2 fruit fly cellular contexts compared by ENCODE assay signal in the genomic region with DNA sequence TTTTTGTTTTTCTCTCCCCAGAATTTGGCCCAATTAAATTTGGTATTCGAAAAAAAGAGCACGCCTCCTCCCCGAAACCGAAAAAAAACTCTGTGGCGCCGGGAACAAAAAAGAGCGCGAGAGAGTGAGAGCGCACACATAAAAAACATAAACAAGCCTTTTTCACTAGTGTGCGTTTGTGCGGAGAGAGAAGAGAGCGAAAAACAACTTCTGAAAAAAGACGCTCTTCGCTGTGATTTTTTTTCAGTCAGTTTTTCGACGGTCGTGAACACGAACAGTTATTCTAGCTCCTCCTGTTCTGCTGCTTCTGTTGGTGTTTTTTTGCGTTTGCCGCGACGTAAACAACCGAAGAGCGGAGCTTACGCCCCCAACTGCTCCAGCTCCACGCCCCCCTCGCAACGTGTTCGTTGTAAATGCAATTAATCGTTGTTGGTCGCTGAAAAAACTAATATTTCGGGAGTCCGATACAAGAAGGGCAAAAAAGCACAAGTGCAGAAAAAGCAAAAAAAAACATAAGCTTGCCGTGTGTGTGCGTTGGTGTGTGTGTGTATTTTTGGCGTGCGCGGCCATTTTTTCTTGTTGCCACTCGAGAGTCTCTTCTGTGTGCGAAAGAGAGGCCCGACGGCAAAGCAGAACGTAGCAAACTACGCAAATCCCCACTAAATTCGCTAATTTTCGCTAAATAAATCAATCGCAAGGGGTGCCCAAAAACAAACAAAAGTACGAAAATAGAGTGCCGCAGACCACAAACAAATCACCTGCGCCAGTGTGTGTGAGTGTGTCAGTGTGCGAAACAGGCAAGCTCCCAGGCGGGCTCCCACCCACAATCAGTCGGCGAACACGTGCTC.
TF ChIP-seq lines count a peak whose summit lies in the region.

Gene sqz (plus strand): TSS at position 240 of the 848 bp plus-strand sequence.

TF ChIP-seq in whole organism, embryonic, 481 proteins besides CTCF, POLR2A, EP300 and RAD21 (continued from another document and continues in another):
- TF ChIP-seq CG9727 (GFP tag; optimal IDR thresholded peaks at IDR 0.05; lab: Kevin White, UChicago) (no peak), zfh2 (GFP tag; optimal IDR thresholded peaks at IDR 0.05; lab: Kevin White, UChicago) (no peak), CG10366 (GFP tag; IDR thresholded peaks at IDR 0.05; lab: Robert Waterston, UW) (no peak), abd-A (tag; optimal IDR thresholded peaks at IDR 0.05; lab: Kevin White, UChicago) (peak; percentile 68), CG11695 (GFP tag; IDR thresholded peaks at IDR 0.05; lab: Robert Waterston, UW) (0 out of 3 replicates have a peak, but pooled peaks have one; percentile 13), CG10147 (GFP tag; optimal IDR thresholded peaks at IDR 0.05; lab: Kevin White, UChicago) (no peak), Sin3A (optimal IDR thresholded peaks at IDR 0.05; lab: Kevin White, UChicago) (no peak), NFAT (GFP tag; IDR thresholded peaks at IDR 0.05; lab: Robert Waterston, UW) (no peak), zf30C (GFP tag; optimal IDR thresholded peaks at IDR 0.05; lab: Kevin White, UChicago) (no peak), Meics (GFP tag; optimal IDR thresholded peaks at IDR 0.05; lab: Kevin White, UChicago) (no peak), Xrp1 (GFP tag; IDR thresholded peaks at IDR 0.05; lab: Robert Waterston, UW) (no peak), CG4820 (GFP tag; optimal IDR thresholded peaks at IDR 0.05; lab: Kevin White, UChicago) (no peak), sc (optimal IDR thresholded peaks at IDR 0.05; lab: Kevin White, UChicago) (no peak), sc (GFP tag; optimal IDR thresholded peaks at IDR 0.05; lab: Kevin White, UChicago) (no peak), CG6854 (GFP tag; optimal IDR thresholded peaks at IDR 0.05; lab: Kevin White, UChicago) (peak; percentile 61), Aef1 (GFP tag; IDR thresholded peaks at IDR 0.05; lab: Robert Waterston, UW) (no peak), phol (tag; optimal IDR thresholded peaks at IDR 0.05; lab: Kevin White, UChicago) (no peak), CG2120 (GFP tag; optimal IDR thresholded peaks at IDR 0.05; lab: Kevin White, UChicago) (no peak), Lpt (GFP tag; optimal IDR thresholded peaks at IDR 0.05; lab: Kevin White, UChicago) (no peak), Gsc (GFP tag; IDR thresholded peaks at IDR 0.05; lab: Robert Waterston, UW) (no peak), tin (GFP tag; optimal IDR thresholded peaks at IDR 0.05; lab: Kevin White, UChicago) (no peak), lola (GFP tag; optimal IDR thresholded peaks at IDR 0.05; lab: Kevin White, UChicago) (no peak), emc (GFP tag; optimal IDR thresholded peaks at IDR 0.05; lab: Kevin White, UChicago) (no peak), slou (GFP tag; optimal IDR thresholded peaks at IDR 0.05; lab: Kevin White, UChicago) (no peak), CG10431 (GFP tag; optimal IDR thresholded peaks at IDR 0.05; lab: Kevin White, UChicago) (peak; percentile 29), dpn (GFP tag; optimal IDR thresholded peaks at IDR 0.05; lab: Kevin White, UChicago) (peak in 1 of 2 experiments; percentile 7), Tbp (GFP tag; optimal IDR thresholded peaks at IDR 0.05; lab: Kevin White, UChicago) (no peak), CG12071 (GFP tag; optimal IDR thresholded peaks at IDR 0.05; lab: Kevin White, UChicago) (peak; percentile 36), CG9797 (GFP tag; optimal IDR thresholded peaks at IDR 0.05; lab: Kevin White, UChicago) (no peak), cg (GFP tag; optimal IDR thresholded peaks at IDR 0.05; lab: Kevin White, UChicago) (peak; percentile 94), CG1529 (GFP tag; optimal IDR thresholded peaks at IDR 0.05; lab: Kevin White, UChicago) (no peak), Fer2 (tag; optimal IDR thresholded peaks at IDR 0.05; lab: Kevin White, UChicago) (no peak), nau (GFP tag; optimal IDR thresholded peaks at IDR 0.05; lab: Kevin White, UChicago) (peak; percentile 74), so (GFP tag; IDR thresholded peaks at IDR 0.05; lab: Robert Waterston, UW) (peak; percentile 42; the same call in 1 of the 3 replicates), CG7987 (GFP tag; optimal IDR thresholded peaks at IDR 0.05; lab: Kevin White, UChicago) (peak; percentile 41), pfk (GFP tag; optimal IDR thresholded peaks at IDR 0.05; lab: Kevin White, UChicago) (no peak), GATAe (GFP tag; conservative IDR thresholded peaks at IDR 0.05; lab: Robert Waterston, UW) (no peak), gro (GFP tag; optimal IDR thresholded peaks at IDR 0.05; lab: Kevin White, UChicago) (peak; percentile 16), her (GFP tag; optimal IDR thresholded peaks at IDR 0.05; lab: Kevin White, UChicago) (no peak), Hr51 (GFP tag; optimal IDR thresholded peaks at IDR 0.05; lab: Kevin White, UChicago) (no peak), Hmr (GFP tag; optimal IDR thresholded peaks at IDR 0.05; lab: Kevin White, UChicago) (peak; percentile 56), scrt (GFP tag; optimal IDR thresholded peaks at IDR 0.05; lab: Kevin White, UChicago) (peak; percentile 50), HHEX (GFP tag; optimal IDR thresholded peaks at IDR 0.05; lab: Kevin White, UChicago) (no peak), Awh (GFP tag; IDR thresholded peaks at IDR 0.05; lab: Robert Waterston, UW) (peak; percentile 57; the same call in 1 of the 2 replicates), Eip74EF (GFP tag; optimal IDR thresholded peaks at IDR 0.05; lab: Kevin White, UChicago) (peak in 1 of 2 experiments; percentile 17), Nf-YC (tag; optimal IDR thresholded peaks at IDR 0.05; lab: Kevin White, UChicago) (peak; percentile 19), usp (GFP tag; optimal IDR thresholded peaks at IDR 0.05; lab: Kevin White, UChicago) (no peak), Drgx (GFP tag; IDR thresholded peaks at IDR 0.05; lab: Robert Waterston, UW) (peak; percentile 79), CG7786 (GFP tag; optimal IDR thresholded peaks at IDR 0.05; lab: Kevin White, UChicago) (no peak), prd (optimal IDR thresholded peaks at IDR 0.05; lab: Kevin White, UChicago) (no peak), prd (GFP tag; IDR thresholded peaks at IDR 0.05; lab: Robert Waterston, UW) (no peak), CG7357 (GFP tag; IDR thresholded peaks at IDR 0.05; lab: Robert Waterston, UW) (no peak), CG12104 (GFP tag; optimal IDR thresholded peaks at IDR 0.05; lab: Kevin White, UChicago) (no peak), bigmax (GFP tag; optimal IDR thresholded peaks at IDR 0.05; lab: Kevin White, UChicago) (no peak), Fer1 (GFP tag; optimal IDR thresholded peaks at IDR 0.05; lab: Kevin White, UChicago) (peak; percentile 45), CG8765 (GFP tag; IDR thresholded peaks at IDR 0.05; lab: Robert Waterston, UW) (no peak), kni (GFP tag; optimal IDR thresholded peaks at IDR 0.05; lab: Kevin White, UChicago) (peak; percentile 73), CG30403 (GFP tag; optimal IDR thresholded peaks at IDR 0.05; lab: Kevin White, UChicago) (no peak), sim (GFP tag; IDR thresholded peaks at IDR 0.05; lab: Robert Waterston, UW) (no peak), fd3F (GFP tag; optimal IDR thresholded peaks at IDR 0.05; lab: Kevin White, UChicago) (no peak), CG13296 (GFP tag; optimal IDR thresholded peaks at IDR 0.05; lab: Kevin White, UChicago) (peak; percentile 19), CG16815 (GFP tag; optimal IDR thresholded peaks at IDR 0.05; lab: Kevin White, UChicago) (no peak), BEAF-32 (GFP tag; optimal IDR thresholded peaks at IDR 0.05; lab: Kevin White, UChicago) (peak; percentile 23)

TF ChIP-seq in whole organism, prepupa, 60 proteins besides CTCF, POLR2A, EP300 and RAD21 (continued from another document):
- TF ChIP-seq CG4318 (GFP tag; optimal IDR thresholded peaks at IDR 0.05; lab: Kevin White, UChicago) (peak; percentile 12), acj6 (GFP tag; optimal IDR thresholded peaks at IDR 0.05; lab: Kevin White, UChicago) (no peak), CG31627 (GFP tag; optimal IDR thresholded peaks at IDR 0.05; lab: Kevin White, UChicago) (no peak), Met (GFP tag; optimal IDR thresholded peaks at IDR 0.05; lab: Kevin White, UChicago) (peak; percentile 51), Sox14 (GFP tag; optimal IDR thresholded peaks at IDR 0.05; lab: Kevin White, UChicago) (peak; percentile 31), Gug (GFP tag; IDR thresholded peaks at IDR 0.05; lab: Robert Waterston, UW) (peak; percentile 44; the same call in 1 of the 2 replicates), Sox15 (GFP tag; optimal IDR thresholded peaks at IDR 0.05; lab: Kevin White, UChicago) (no peak), lz (GFP tag; optimal IDR thresholded peaks at IDR 0.05; lab: Kevin White, UChicago) (peak; percentile 23), CG7368 (GFP tag; optimal IDR thresholded peaks at IDR 0.05; lab: Kevin White, UChicago) (peak; percentile 38), Ets96B (tag; optimal IDR thresholded peaks at IDR 0.05; lab: Kevin White, UChicago) (peak; percentile 81), CG15336 (GFP tag; IDR thresholded peaks at IDR 0.05; lab: Robert Waterston, UW) (peak; percentile 73; the same call in 1 of the 2 replicates), fd85E (GFP tag; optimal IDR thresholded peaks at IDR 0.05; lab: Kevin White, UChicago) (peak; percentile 73), CG6808 (GFP tag; optimal IDR thresholded peaks at IDR 0.05; lab: Kevin White, UChicago) (peak; percentile 88)
